Fruit fly (Drosophila melanogaster) whole organism, wandering third instar larva: ENCODE results near the gene mAcon1.

Experiments used
- Abd-B ChIP-seq: fragments of >200 bp; optimal IDR thresholded peaks from 2 replicates; lab custom pipeline; 2017; ENCODE audit warnings: missing biosample characterization, missing genetic modification characterization
- CG32264 ChIP-seq: fragments of 200-800 bp; sonication (Bioruptor generic); optimal IDR thresholded peaks from 2 replicates; lab custom pipeline; 2016; ENCODE audit warnings: missing biosample characterization, missing genetic modification characterization
- CG9705 ChIP-seq: fragments of 200-800 bp; sonication (Bioruptor generic); optimal IDR thresholded peaks from 2 replicates; lab custom pipeline; 2018; ENCODE audit warnings: missing biosample characterization, mild to moderate bottlenecking, missing genetic modification characterization
- CrebA ChIP-seq: fragments of 200-800 bp; sonication (Bioruptor generic); optimal IDR thresholded peaks from 2 replicates; lab custom pipeline; 2016; ENCODE audit warnings: missing biosample characterization, mild to moderate bottlenecking, missing genetic modification characterization, borderline replicate concordance
- Dfd ChIP-seq: fragments of >200 bp; optimal IDR thresholded peaks from 2 replicates; lab custom pipeline; 2017; ENCODE audit warnings: missing biosample characterization, missing genetic modification characterization
- Dif ChIP-seq: fragments of 200-275, 200-300 bp; sonication (Bioruptor generic); optimal IDR thresholded peaks from 2 replicates; lab custom pipeline; 2018; ENCODE audit warnings: missing biosample characterization, missing genetic modification characterization; ENCODE audit not compliant: partially characterized antibody
- GATAd ChIP-seq: sonication (Bioruptor generic); optimal IDR thresholded peaks from 2 replicates; lab custom pipeline; 2016; ENCODE audit warnings: missing biosample characterization, missing genetic modification characterization
- HLH106 ChIP-seq: fragments of 200-800 bp; optimal IDR thresholded peaks from 3 replicates; lab custom pipeline; 2019; ENCODE audit warnings: missing biosample characterization, mild to moderate bottlenecking, missing genetic modification characterization, moderate library complexity
- Hnf4 ChIP-seq: fragments of 200-800 bp; sonication (Bioruptor generic); optimal IDR thresholded peaks from 2 replicates; lab custom pipeline; 2016; ENCODE audit warnings: missing biosample characterization, mild to moderate bottlenecking, missing genetic modification characterization
- Hr78 ChIP-seq: fragments of >200 bp; optimal IDR thresholded peaks from 2 replicates; lab custom pipeline; 2017; ENCODE audit warnings: missing biosample characterization, missing genetic modification characterization
- Hr83 ChIP-seq: fragments of 200-300 bp; sonication (Bioruptor generic); optimal IDR thresholded peaks from 2 replicates; lab custom pipeline; 2016; ENCODE audit warnings: missing biosample characterization, mild to moderate bottlenecking, missing genetic modification characterization, moderate library complexity; ENCODE audit not compliant: poor library complexity, severe bottlenecking
- Jra ChIP-seq: sonication (Bioruptor generic); optimal IDR thresholded peaks from 2 replicates; lab custom pipeline; 2016; ENCODE audit warnings: missing biosample characterization, missing genetic modification characterization
- Mio ChIP-seq: sonication (Bioruptor generic); optimal IDR thresholded peaks from 2 replicates; lab custom pipeline; 2016; ENCODE audit warnings: missing biosample characterization, missing genetic modification characterization
- Myc ChIP-seq: fragments of >200 bp; optimal IDR thresholded peaks from 2 replicates; lab custom pipeline; 2017
- N ChIP-seq: fragments of >200 bp; optimal IDR thresholded peaks from 2 replicates; lab custom pipeline; 2018; ENCODE audit warnings: missing biosample characterization, missing external identifiers, missing genetic modification characterization
- OdsH ChIP-seq: fragments of 200-800 bp; sonication (Bioruptor generic); optimal IDR thresholded peaks from 2 replicates; lab custom pipeline; 2016; ENCODE audit warnings: missing biosample characterization, mild to moderate bottlenecking, missing genetic modification characterization
- Rel ChIP-seq, 2 experiments: fragments of 200-800 bp; sonication (Bioruptor generic) in 1 of 2; optimal IDR thresholded peaks; 2 replicates in 1 of 2; 3 replicates in 1 of 2; lab custom pipeline; 2016 to 2019; ENCODE audit warnings: mild to moderate bottlenecking in 2 of 2, missing biosample characterization in 2 of 2, missing genetic modification characterization in 2 of 2, moderate library complexity in 1 of 2
- Sp1 ChIP-seq: fragments of 200-800 bp; sonication (Bioruptor generic); optimal IDR thresholded peaks from 3 replicates; lab custom pipeline; 2019; ENCODE audit warnings: missing biosample characterization, mild to moderate bottlenecking, missing genetic modification characterization, moderate library complexity
- Vsx2 ChIP-seq: fragments of 200-300, 225-300 bp; sonication (Bioruptor generic); optimal IDR thresholded peaks from 2 replicates; lab custom pipeline; 2018; ENCODE audit warnings: missing biosample characterization, missing genetic modification characterization; ENCODE audit not compliant: partially characterized antibody
- br ChIP-seq: fragments of 200-800 bp; sonication (Bioruptor generic); optimal IDR thresholded peaks from 2 replicates; lab custom pipeline; 2016; ENCODE audit warnings: missing biosample characterization, missing genetic modification characterization
- brk ChIP-seq: fragments of 200-800 bp; sonication (Bioruptor generic); optimal IDR thresholded peaks from 2 replicates; lab custom pipeline; 2016; ENCODE audit warnings: missing biosample characterization, mild to moderate bottlenecking, missing genetic modification characterization
- dl ChIP-seq, 2 experiments: fragments of 175-275, 200-275 bp in 1 of 2; fragments of 200-275 bp in 1 of 2; sonication (Bioruptor generic); optimal IDR thresholded peaks; lab custom pipeline; 2018; ENCODE audit warnings: mild to moderate bottlenecking in 2 of 2, missing biosample characterization in 2 of 2, missing genetic modification characterization in 2 of 2, moderate library complexity in 2 of 2; ENCODE audit not compliant: partially characterized antibody in 2 of 2, insufficient read depth in 1 of 2
- dmrt93B ChIP-seq: fragments of 200-800 bp; sonication (Bioruptor generic); optimal IDR thresholded peaks from 2 replicates; lab custom pipeline; 2018; ENCODE audit warnings: missing biosample characterization, mild to moderate bottlenecking, missing genetic modification characterization
- dsf ChIP-seq: sonication (Bioruptor generic); optimal IDR thresholded peaks from 2 replicates; lab custom pipeline; 2016; ENCODE audit warnings: missing biosample characterization, missing genetic modification characterization, borderline replicate concordance
- ey ChIP-seq: fragments of 200-800 bp; sonication (Bioruptor generic); optimal IDR thresholded peaks from 2 replicates; lab custom pipeline; 2016; ENCODE audit warnings: missing biosample characterization, missing genetic modification characterization
- foxo ChIP-seq, 2 experiments: fragments of 200-800 bp; sonication (Bioruptor generic); optimal IDR thresholded peaks; 2 replicates in 1 of 2; 3 replicates in 1 of 2; lab custom pipeline; 2016 to 2017; ENCODE audit warnings: missing biosample characterization in 2 of 2, missing genetic modification characterization in 2 of 2
- fru ChIP-seq: fragments of 200-800 bp; sonication (Bioruptor generic); optimal IDR thresholded peaks from 3 replicates; lab custom pipeline; 2016; ENCODE audit warnings: missing biosample characterization, mild to moderate bottlenecking, missing genetic modification characterization
- h ChIP-seq: fragments of 200-800 bp; sonication (Bioruptor generic); optimal IDR thresholded peaks from 3 replicates; lab custom pipeline; 2016; ENCODE audit warnings: missing biosample characterization, mild to moderate bottlenecking, missing genetic modification characterization
- jim ChIP-seq: fragments of 175-275, 200-325 bp; sonication (Bioruptor generic); optimal IDR thresholded peaks from 2 replicates; lab custom pipeline; 2016; ENCODE audit warnings: missing biosample characterization, mild to moderate bottlenecking, missing genetic modification characterization
- lola ChIP-seq: fragments of >200 bp; optimal IDR thresholded peaks from 2 replicates; lab custom pipeline; 2017; ENCODE audit warnings: missing biosample characterization, missing genetic modification characterization
- pan ChIP-seq: fragments of >200 bp; optimal IDR thresholded peaks from 2 replicates; lab custom pipeline; 2017
- psq ChIP-seq: fragments of 200-800 bp; sonication (Bioruptor generic); optimal IDR thresholded peaks from 3 replicates; lab custom pipeline; 2017; ENCODE audit warnings: missing biosample characterization, mild to moderate bottlenecking, missing genetic modification characterization, moderate library complexity
- rgr ChIP-seq: fragments of 200-800 bp; sonication (Bioruptor generic); optimal IDR thresholded peaks from 3 replicates; lab custom pipeline; 2016; ENCODE audit warnings: missing biosample characterization, mild to moderate bottlenecking, missing genetic modification characterization
- sage ChIP-seq: fragments of 200-800 bp; sonication (Bioruptor generic); optimal IDR thresholded peaks from 2 replicates; lab custom pipeline; 2016; ENCODE audit warnings: missing biosample characterization, mild to moderate bottlenecking, missing genetic modification characterization
- sv ChIP-seq: fragments of 200-800 bp; sonication (Bioruptor generic); optimal IDR thresholded peaks from 3 replicates; lab custom pipeline; 2016; ENCODE audit warnings: missing biosample characterization, missing genetic modification characterization
- tai ChIP-seq: sonication (Bioruptor generic); optimal IDR thresholded peaks from 2 replicates; lab custom pipeline; 2016; ENCODE audit warnings: missing biosample characterization, missing genetic modification characterization
- usp ChIP-seq: fragments of >200 bp; optimal IDR thresholded peaks from 2 replicates; lab custom pipeline; 2017; ENCODE audit warnings: missing biosample characterization, missing genetic modification characterization
- woc ChIP-seq: sonication (Bioruptor generic); optimal IDR thresholded peaks from 2 replicates; lab custom pipeline; 2016; ENCODE audit warnings: missing biosample characterization, mild to moderate bottlenecking, missing genetic modification characterization

The mAcon1 gene

dm6 chr2L:21153844-21154243 is 14.5 kb upstream of the mAcon1 start:
- TF ChIP-seq Sp1 (GFP tag; lab: Kevin White, UChicago) (no peak), woc (GFP tag; lab: Kevin White, UChicago) (no peak), Jra (GFP tag; lab: Kevin White, UChicago) (no peak), Rel (GFP tag; optimal IDR thresholded peaks at IDR 0.05; lab: Kevin White, UChicago) (no peak), Rel (tag; optimal IDR thresholded peaks at IDR 0.05; lab: Kevin White, UChicago) (peak; percentile 62), brk (GFP tag; lab: Kevin White, UChicago) (peak; percentile 55)

dm6 chr2L:21156156-21157040 is 12.0 kb upstream of the mAcon1 start, which contains the start of the genes Mpp6 and E2f2:
TSS of gene Mpp6 (plus strand) at chr2L:21156288.
TSS of gene E2f2 (minus strand) at chr2L:21156749.
- TF ChIP-seq Vsx2 (GFP tag; lab: Kevin White, UChicago) (no peak), sage (GFP tag; lab: Kevin White, UChicago) (no peak), GATAd (no peak), Dfd (GFP tag; lab: Kevin White, UChicago) (no peak), dmrt93B (GFP tag; lab: Kevin White, UChicago) (peak; percentile 16), Dif (no peak), usp (GFP tag; lab: Kevin White, UChicago) (no peak), tai (no peak), psq (GFP tag; lab: Kevin White, UChicago) (peak; percentile 92), Rel (GFP tag; optimal IDR thresholded peaks at IDR 0.05; lab: Kevin White, UChicago) (no peak), Rel (tag; optimal IDR thresholded peaks at IDR 0.05; lab: Kevin White, UChicago) (peak; percentile 13), CG32264 (GFP tag; lab: Kevin White, UChicago) (no peak), Jra (GFP tag; lab: Kevin White, UChicago) (peak; percentile 61), Abd-B (GFP tag; lab: Kevin White, UChicago) (no peak), h (GFP tag; lab: Kevin White, UChicago) (no peak), Hr78 (no peak), Sp1 (GFP tag; lab: Kevin White, UChicago) (peak; percentile 6), jim (no peak), sv (GFP tag; lab: Kevin White, UChicago) (no peak), Hr83 (GFP tag; lab: Kevin White, UChicago) (peak; percentile 74), ey (GFP tag; lab: Kevin White, UChicago) (peak; percentile 19), N (GFP tag; lab: Kevin White, UChicago) (no peak), Mio (GFP tag; lab: Kevin White, UChicago) (no peak), Myc (peak; percentile 76), rgr (GFP tag; lab: Kevin White, UChicago) (peak; percentile 59), OdsH (peak; percentile 32), CrebA (no peak), br (GFP tag; lab: Kevin White, UChicago) (no peak), foxo (GFP tag; optimal IDR thresholded peaks at IDR 0.05; lab: Kevin White, UChicago) (peak in 1 of 2 experiments; percentile 33), dl (GFP tag; optimal IDR thresholded peaks at IDR 0.05; lab: Kevin White, UChicago; ENCODE audit: insufficient read depth in 1 of 2, partially characterized antibody in 2 of 2) (no peak), dsf (GFP tag; lab: Kevin White, UChicago) (no peak), Hnf4 (peak; percentile 77), woc (GFP tag; lab: Kevin White, UChicago) (peak; percentile 50), CG9705 (GFP tag; lab: Kevin White, UChicago) (peak; percentile 24), lola (GFP tag; lab: Kevin White, UChicago) (no peak), fru (GFP tag; lab: Kevin White, UChicago) (no peak), brk (GFP tag; lab: Kevin White, UChicago) (no peak), HLH106 (tag; lab: Kevin White, UChicago) (peak; percentile 45), pan (lab: Kevin White, UChicago) (no peak)
- TF ChIP-seq, all 38 proteins: peak for 15
